Fruit fly (Drosophila melanogaster): Measurements from ENCODE around the gene CG5290.

CG5290 gene

DNA sequence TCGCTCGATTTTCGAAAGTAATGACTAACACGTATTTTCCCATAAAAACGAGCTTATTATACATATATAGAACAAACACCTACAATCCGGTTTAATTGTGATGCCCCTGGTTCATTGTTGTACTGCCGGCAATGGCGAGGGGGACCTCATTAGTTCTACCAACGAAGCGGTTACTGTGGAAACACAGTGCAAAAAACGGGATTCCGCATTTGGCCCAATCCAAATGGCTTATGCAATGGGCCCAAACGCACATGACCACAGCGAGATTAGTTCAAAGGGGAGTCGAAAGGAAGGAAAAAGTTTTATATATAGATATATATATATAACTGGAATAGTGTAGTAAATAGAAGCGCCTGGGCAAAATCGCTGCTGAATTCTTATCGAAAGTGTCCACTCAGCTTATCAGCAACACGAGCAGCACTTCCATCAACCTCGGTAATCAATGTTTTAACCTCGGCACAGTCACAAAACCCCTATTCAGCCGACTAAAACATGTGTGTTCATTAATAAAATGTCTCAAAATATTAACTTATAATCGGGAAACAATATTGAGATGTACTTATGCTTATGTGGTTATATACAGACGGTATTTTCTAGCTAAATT is 8.4 kb downstream of the CG5290 start:
- TF ChIP-seq svp (GFP tag), result peak; percentile 75
- no peak for TF ChIP-seq CG11294 (GFP tag; IDR thresholded peaks at IDR 0.05)
- TF ChIP-seq Ets96B (tag; optimal IDR thresholded peaks at IDR 0.05), result no peak
- peak; percentile 5 for TF ChIP-seq vri (GFP tag; optimal IDR thresholded peaks at IDR 0.05)
- TF ChIP-seq ss (GFP tag; optimal IDR thresholded peaks at IDR 0.05), result no peak
- no peak for TF ChIP-seq Hr39 (GFP tag; optimal IDR thresholded peaks at IDR 0.05)
- no peak for TF ChIP-seq CG7368 (GFP tag; optimal IDR thresholded peaks at IDR 0.05)
- TF ChIP-seq net (GFP tag; optimal IDR thresholded peaks at IDR 0.05), result no peak
- TF ChIP-seq Gug (GFP tag; IDR thresholded peaks at IDR 0.05), result no peak
- no peak for TF ChIP-seq CG6163 (GFP tag; IDR thresholded peaks at IDR 0.05)
- peak; percentile 60 for TF ChIP-seq Eip78C (GFP tag)
- TF ChIP-seq CG32006 (GFP tag; optimal IDR thresholded peaks at IDR 0.05), result no peak
- TF ChIP-seq spab (GFP tag; optimal IDR thresholded peaks at IDR 0.05), result no peak
- TF ChIP-seq Ets21C (GFP tag; optimal IDR thresholded peaks at IDR 0.05), result no peak
- no peak for TF ChIP-seq Eip93F (GFP tag; optimal IDR thresholded peaks at IDR 0.05)

- TF ChIP-seq CG6276 (GFP tag; optimal IDR thresholded peaks at IDR 0.05) (no peak), CG31627 (GFP tag; optimal IDR thresholded peaks at IDR 0.05) (no peak), fd85E (GFP tag; optimal IDR thresholded peaks at IDR 0.05) (no peak), CG6808 (GFP tag; optimal IDR thresholded peaks at IDR 0.05) (no peak), salr (GFP tag; optimal IDR thresholded peaks at IDR 0.05) (no peak), Ets96B (tag; optimal IDR thresholded peaks at IDR 0.05) (no peak)
These were observed 9.7 kb downstream of the CG5290 start for dm6 chr3L:17902621-17903020.

- TF ChIP-seq Eip93F (GFP tag; optimal IDR thresholded peaks at IDR 0.05) (no peak), vri (GFP tag; optimal IDR thresholded peaks at IDR 0.05) (peak; percentile 41)
These were observed 10.2 kb downstream of the CG5290 start for dm6 chr3L:17902186-17902585.

DNA sequence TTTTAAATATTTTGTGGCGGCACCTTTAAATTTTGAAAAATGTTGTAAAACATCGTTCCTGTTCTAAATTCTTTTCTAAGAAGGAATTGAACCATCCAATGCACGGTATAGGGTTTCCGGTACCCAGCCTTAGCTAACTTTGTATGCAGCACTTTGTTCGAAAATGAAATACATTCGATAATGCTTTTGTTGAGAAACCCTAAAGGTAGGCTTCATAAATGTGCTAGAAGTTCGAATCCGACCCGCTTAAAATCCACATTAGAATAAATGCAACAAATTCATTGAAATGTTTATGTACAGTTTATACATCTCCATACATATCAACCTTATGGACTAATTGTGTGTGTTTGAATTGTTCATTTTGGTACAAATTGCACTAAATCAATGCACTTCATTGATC is 13.8 kb downstream of the CG5290 start:
- TF ChIP-seq salr (GFP tag; optimal IDR thresholded peaks at IDR 0.05), result no peak
- TF ChIP-seq Sox102F (GFP tag; optimal IDR thresholded peaks at IDR 0.05), result no peak
- TF ChIP-seq CG15336 (GFP tag; IDR thresholded peaks at IDR 0.05), result no peak
- peak; percentile 57 for TF ChIP-seq dsx (GFP tag; optimal IDR thresholded peaks at IDR 0.05; ENCODE audit: poor library complexity, severe bottlenecking)

- TF ChIP-seq net (GFP tag; optimal IDR thresholded peaks at IDR 0.05) (no peak), Eip93F (GFP tag; optimal IDR thresholded peaks at IDR 0.05) (no peak), CG11762 (GFP tag; optimal IDR thresholded peaks at IDR 0.05; ENCODE audit: insufficient read depth) (no peak), Eip78C (GFP tag) (peak; percentile 45), dsx (GFP tag; optimal IDR thresholded peaks at IDR 0.05; ENCODE audit: poor library complexity, severe bottlenecking) (peak; percentile 40), CG8319 (GFP tag; optimal IDR thresholded peaks at IDR 0.05) (no peak), Sox14 (GFP tag; optimal IDR thresholded peaks at IDR 0.05) (no peak), Gug (GFP tag; IDR thresholded peaks at IDR 0.05) (no peak), Ets21C (GFP tag; optimal IDR thresholded peaks at IDR 0.05) (no peak), fd59A (GFP tag; optimal IDR thresholded peaks at IDR 0.05) (no peak), CG11902 (GFP tag; optimal IDR thresholded peaks at IDR 0.05) (no peak), CG32006 (GFP tag; optimal IDR thresholded peaks at IDR 0.05) (no peak), Lpt (GFP tag; optimal IDR thresholded peaks at IDR 0.05) (peak; percentile 19), Smox (GFP tag; optimal IDR thresholded peaks at IDR 0.05) (no peak), Hr4 (GFP tag; optimal IDR thresholded peaks at IDR 0.05) (no peak), CG6276 (GFP tag; optimal IDR thresholded peaks at IDR 0.05) (peak; percentile 10), CG6163 (GFP tag; IDR thresholded peaks at IDR 0.05) (0 out of 3 replicates have a peak, but pooled peaks have one; percentile 38), fkh (GFP tag; optimal IDR thresholded peaks at IDR 0.05) (peak; percentile 88), CG4318 (GFP tag; optimal IDR thresholded peaks at IDR 0.05) (no peak), CG9139 (GFP tag; optimal IDR thresholded peaks at IDR 0.05) (peak; percentile 37), CG16779 (tag; optimal IDR thresholded peaks at IDR 0.05) (no peak), ss (GFP tag; optimal IDR thresholded peaks at IDR 0.05) (peak in 1 of 2 experiments; percentile 25), achi (GFP tag; optimal IDR thresholded peaks at IDR 0.05) (no peak), svp (GFP tag) (no peak), topi (GFP tag; optimal IDR thresholded peaks at IDR 0.05) (no peak), Sox102F (GFP tag; optimal IDR thresholded peaks at IDR 0.05) (no peak), CG15336 (GFP tag; IDR thresholded peaks at IDR 0.05) (peak; percentile 19; the same call in 1 of the 2 replicates), vri (GFP tag; optimal IDR thresholded peaks at IDR 0.05) (no peak), CG10631 (GFP tag; optimal IDR thresholded peaks at IDR 0.05) (no peak), CG11294 (GFP tag; IDR thresholded peaks at IDR 0.05) (no peak), CG6792 (GFP tag; optimal IDR thresholded peaks at IDR 0.05) (no peak), CG7368 (GFP tag; optimal IDR thresholded peaks at IDR 0.05) (no peak), Blimp-1 (GFP tag; optimal IDR thresholded peaks at IDR 0.05) (no peak), Ets96B (tag; optimal IDR thresholded peaks at IDR 0.05) (no peak)
These were observed 16.5 kb downstream of the CG5290 start, which contains the start of gene Tsp74F for dm6 chr3L:17895815-17896275. TSS of gene Tsp74F (minus strand) at chr3L:17895862.

All from whole organism, prepupa.